Worm (Caenorhabditis elegans): ENCODE data around the gene tat-1.

The tat-1 gene

ce11 chrIII:12349027-12349426 is 72.5 kb downstream of the tat-1 start:
- TF ChIP-seq C06A6.2 (GFP tag; conservative IDR thresholded peaks at IDR 0.05) = no peak
- TF ChIP-seq rec-8 (tag; optimal IDR thresholded peaks at IDR 0.05) = no peak
- TF ChIP-seq attf-5 (GFP tag; optimal IDR thresholded peaks at IDR 0.05) = no peak
- no peak for TF ChIP-seq nhr-27 (tag; optimal IDR thresholded peaks at IDR 0.05)
- no peak for TF ChIP-seq ama-1 (optimal IDR thresholded peaks at IDR 0.05)
- TF ChIP-seq ama-1 (GFP tag; optimal IDR thresholded peaks at IDR 0.05) = no peak
- no peak for TF ChIP-seq nhr-90 (tag; optimal IDR thresholded peaks at IDR 0.05)
- TF ChIP-seq bed-1 (GFP tag; IDR thresholded peaks at IDR 0.05) = no peak
- TF ChIP-seq F37B4.10 (GFP tag; IDR thresholded peaks at IDR 0.05) = no peak
- TF ChIP-seq ceh-91 (GFP tag; IDR thresholded peaks at IDR 0.05) = no peak
- no peak for TF ChIP-seq Y56A3A.18 (GFP tag; IDR thresholded peaks at IDR 0.05)
- no peak for TF ChIP-seq ztf-25 (GFP tag; IDR thresholded peaks at IDR 0.05)
- no peak for TF ChIP-seq T07F8.4 (tag; optimal IDR thresholded peaks at IDR 0.05)
- no peak for TF ChIP-seq lag-1 (GFP tag; IDR thresholded peaks at IDR 0.05)
- TF ChIP-seq ceh-100 (GFP tag; IDR thresholded peaks at IDR 0.05) = no peak
- no peak for TF ChIP-seq F23B12.7 (tag; optimal IDR thresholded peaks at IDR 0.05; ENCODE audit: insufficient read depth)

Measured in whole organism, young adult.